Fruit fly (Drosophila melanogaster) whole organism, adult: ENCODE data around the gene CG14402.

Source experiments
- CG11617 ChIP-seq: fragments of 200-800 bp; sonication (Bioruptor generic); optimal IDR thresholded peaks from 2 replicates; lab custom pipeline; 2017; ENCODE audit warnings: mild to moderate bottlenecking, missing biosample characterization, missing genetic modification reagents, missing genetic modification characterization
- CG12768 ChIP-seq: fragments of 200-800 bp; sonication (Bioruptor generic); optimal IDR thresholded peaks from 2 replicates; lab custom pipeline; 2017; ENCODE audit warnings: missing biosample characterization, missing genetic modification characterization, mild to moderate bottlenecking, moderate library complexity, missing genetic modification reagents
- CG14711 ChIP-seq: fragments of 200-800 bp; sonication (Bioruptor generic); optimal IDR thresholded peaks from 2 replicates; lab custom pipeline; 2018; ENCODE audit warnings: missing biosample characterization, mild to moderate bottlenecking, missing genetic modification characterization, moderate library complexity
- CG1620 ChIP-seq: fragments of 200-800 bp; sonication (Bioruptor generic); optimal IDR thresholded peaks from 2 replicates; lab custom pipeline; 2016; ENCODE audit warnings: missing biosample characterization, missing genetic modification characterization
- CG33017 ChIP-seq: fragments of 200-800 bp; sonication (Bioruptor generic); optimal IDR thresholded peaks from 2 replicates; lab custom pipeline; 2018; ENCODE audit warnings: missing biosample characterization, mild to moderate bottlenecking, missing genetic modification characterization, moderate library complexity
- CG5204 ChIP-seq: fragments of 200-800 bp; sonication (Bioruptor generic); optimal IDR thresholded peaks from 2 replicates; lab custom pipeline; 2016; ENCODE audit warnings: missing biosample characterization, missing genetic modification characterization
- CG7045 ChIP-seq: fragments of 200-800 bp; sonication (Bioruptor generic); optimal IDR thresholded peaks from 2 replicates; lab custom pipeline; 2017; ENCODE audit warnings: missing biosample characterization, mild to moderate bottlenecking, missing genetic modification characterization
- CG7101 ChIP-seq: fragments of 200-800 bp; sonication (Bioruptor generic); optimal IDR thresholded peaks from 2 replicates; lab custom pipeline; 2018; ENCODE audit warnings: missing biosample characterization, mild to moderate bottlenecking, missing genetic modification characterization, moderate library complexity
- Clk ChIP-seq: fragments of 200-800 bp; sonication (Bioruptor generic); optimal IDR thresholded peaks from 2 replicates; lab custom pipeline; 2017; ENCODE audit warnings: missing biosample characterization, missing genetic modification characterization
- Crg-1 ChIP-seq: fragments of 200-800 bp; sonication (Bioruptor generic); optimal IDR thresholded peaks from 2 replicates; lab custom pipeline; 2016; ENCODE audit warnings: missing biosample characterization, missing genetic modification characterization
- Hr96 ChIP-seq: fragments of 200-800 bp; sonication (Bioruptor generic); optimal IDR thresholded peaks from 2 replicates; lab custom pipeline; 2016; ENCODE audit warnings: missing biosample characterization, missing genetic modification characterization
- Mnt ChIP-seq: fragments of 200-800 bp; sonication (Bioruptor generic); optimal IDR thresholded peaks from 2 replicates; lab custom pipeline; 2016; ENCODE audit warnings: missing biosample characterization, mild to moderate bottlenecking, missing genetic modification characterization
- bab1 ChIP-seq: fragments of 200-800 bp; sonication (Bioruptor generic); optimal IDR thresholded peaks from 3 replicates; lab custom pipeline; 2019; ENCODE audit warnings: missing biosample characterization, mild to moderate bottlenecking, missing genetic modification characterization, moderate library complexity
- cic ChIP-seq: fragments of 200-800 bp; sonication (Bioruptor generic); optimal IDR thresholded peaks from 2 replicates; lab custom pipeline; 2017; ENCODE audit warnings: missing biosample characterization, mild to moderate bottlenecking, missing genetic modification characterization, moderate library complexity
- cnc ChIP-seq, 2 experiments: fragments of >200 bp; optimal IDR thresholded peaks; 2 replicates each; lab custom pipeline; 2017
- kay ChIP-seq: fragments of 200-800 bp; sonication (Bioruptor generic); peaks from one replicate; lab custom pipeline; 2016; ENCODE audit warnings: missing biosample characterization, missing genetic modification characterization, borderline replicate concordance
- ovo ChIP-seq: fragments of 200-800 bp; sonication (Bioruptor generic); optimal IDR thresholded peaks from 2 replicates; lab custom pipeline; 2016; ENCODE audit warnings: missing biosample characterization, missing genetic modification characterization
- pad ChIP-seq: fragments of 200-800 bp; sonication (Bioruptor generic); optimal IDR thresholded peaks from 3 replicates; lab custom pipeline; 2017; ENCODE audit warnings: missing biosample characterization, missing genetic modification characterization, mild to moderate bottlenecking, moderate library complexity, missing genetic modification reagents
- tj ChIP-seq: fragments of 200-800 bp; sonication (Bioruptor generic); optimal IDR thresholded peaks from 3 replicates; lab custom pipeline; 2017; ENCODE audit warnings: missing biosample characterization, mild to moderate bottlenecking, missing genetic modification characterization, moderate library complexity
- toe ChIP-seq: fragments of 200-800 bp; sonication (Bioruptor generic); optimal IDR thresholded peaks from 2 replicates; lab custom pipeline; 2016; ENCODE audit warnings: missing biosample characterization, missing genetic modification characterization

Gene CG14402

DNA sequence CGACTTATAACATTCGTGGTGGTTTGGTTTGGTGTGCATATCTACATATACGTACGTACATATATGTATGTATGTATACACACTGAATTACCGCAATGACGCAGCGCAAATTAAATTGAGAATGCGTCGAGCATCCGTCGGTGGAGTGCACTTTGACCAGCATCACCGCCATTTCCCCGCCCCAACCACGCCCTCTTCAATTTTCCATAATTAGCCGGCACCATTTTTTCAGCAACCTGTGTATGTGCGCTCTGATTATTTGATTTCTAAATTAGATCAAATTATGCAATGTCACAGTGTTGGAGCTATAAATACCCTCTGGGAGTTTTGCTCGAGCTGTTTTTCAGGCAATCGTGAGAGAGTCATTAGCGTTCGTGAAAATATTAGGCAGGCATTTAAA, 29.0 kb downstream of the CG14402 start:
- TF ChIP-seq Hr96 (GFP tag; lab: Kevin White, UChicago), result no peak
- peak in 1 of 2 experiments; percentile 84 for TF ChIP-seq cnc (optimal IDR thresholded peaks at IDR 0.05; lab: Kevin White, UChicago)

DNA sequence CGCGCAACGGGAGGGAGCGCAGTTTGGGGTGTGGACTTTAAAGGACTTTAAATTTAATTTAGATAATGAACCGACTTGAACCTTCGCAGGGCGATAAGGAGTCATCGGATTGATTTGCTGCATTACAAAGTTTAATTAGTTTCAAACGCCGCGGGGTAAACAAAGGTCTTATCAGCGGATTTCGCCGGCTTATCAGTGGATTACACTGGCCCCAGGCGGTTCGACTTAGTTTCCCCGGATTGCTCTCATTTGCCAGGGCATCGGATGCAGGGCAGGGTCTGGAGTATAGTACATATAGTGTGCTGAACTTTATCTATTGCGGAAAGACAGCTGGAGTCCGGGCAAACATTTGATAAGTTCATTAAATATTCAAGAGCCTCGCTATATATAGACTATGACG, 29.4 kb downstream of the CG14402 start:
- no peak for TF ChIP-seq toe (GFP tag; lab: Kevin White, UChicago)
- TF ChIP-seq kay, result peak; percentile 51

DNA sequence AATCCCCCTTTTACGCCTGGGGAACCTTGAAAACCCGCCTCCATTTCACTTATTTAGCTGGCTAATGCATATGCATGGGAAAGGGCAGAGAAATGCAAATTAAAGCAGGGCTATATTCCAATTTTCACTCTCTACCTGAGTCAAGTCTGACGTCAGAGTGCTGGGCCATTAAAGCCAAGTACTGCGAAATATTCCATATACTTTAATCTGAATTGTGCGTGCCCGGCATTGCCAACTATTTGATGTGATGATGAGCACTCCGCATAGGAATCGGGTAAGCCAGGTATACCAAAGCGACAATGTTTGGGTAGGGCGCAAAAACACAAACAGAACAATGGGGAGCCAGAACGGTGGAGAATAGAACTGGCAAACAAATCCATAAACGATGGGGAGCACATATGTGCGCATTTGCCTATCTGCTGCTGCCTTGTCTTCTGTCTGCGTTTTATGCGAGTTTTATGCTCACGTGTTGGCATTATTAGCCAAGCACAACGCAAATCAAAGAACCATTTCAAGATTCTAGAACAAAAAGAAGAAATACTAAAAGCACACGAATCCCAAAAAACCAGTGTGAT, 30.6 kb downstream of the CG14402 start:
- TF ChIP-seq Hr96 (GFP tag; lab: Kevin White, UChicago) (no peak), kay (peak; percentile 69)

DNA sequence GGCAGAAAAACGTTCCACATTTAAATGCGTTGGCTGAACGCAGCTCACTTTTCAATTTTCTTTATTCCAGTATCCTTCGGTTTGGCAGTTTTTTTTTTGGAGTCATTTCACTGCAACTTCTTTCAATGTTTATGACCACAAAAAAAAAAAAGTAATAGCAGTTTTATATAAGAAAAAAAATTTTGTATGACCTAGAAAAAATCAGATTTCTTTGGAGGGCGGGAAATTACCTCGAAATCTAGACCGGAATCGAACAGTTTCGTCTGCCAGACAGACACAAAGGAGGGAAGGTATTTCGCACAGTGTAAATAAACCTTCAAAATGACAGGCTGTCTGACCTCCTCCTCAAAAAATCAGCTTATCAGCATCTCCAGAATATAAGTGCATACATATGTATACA, 31.4 kb downstream of the CG14402 start:
- TF ChIP-seq kay (peak; percentile 24), CG12768 (GFP tag; lab: Kevin White, UChicago) (no peak)

DNA sequence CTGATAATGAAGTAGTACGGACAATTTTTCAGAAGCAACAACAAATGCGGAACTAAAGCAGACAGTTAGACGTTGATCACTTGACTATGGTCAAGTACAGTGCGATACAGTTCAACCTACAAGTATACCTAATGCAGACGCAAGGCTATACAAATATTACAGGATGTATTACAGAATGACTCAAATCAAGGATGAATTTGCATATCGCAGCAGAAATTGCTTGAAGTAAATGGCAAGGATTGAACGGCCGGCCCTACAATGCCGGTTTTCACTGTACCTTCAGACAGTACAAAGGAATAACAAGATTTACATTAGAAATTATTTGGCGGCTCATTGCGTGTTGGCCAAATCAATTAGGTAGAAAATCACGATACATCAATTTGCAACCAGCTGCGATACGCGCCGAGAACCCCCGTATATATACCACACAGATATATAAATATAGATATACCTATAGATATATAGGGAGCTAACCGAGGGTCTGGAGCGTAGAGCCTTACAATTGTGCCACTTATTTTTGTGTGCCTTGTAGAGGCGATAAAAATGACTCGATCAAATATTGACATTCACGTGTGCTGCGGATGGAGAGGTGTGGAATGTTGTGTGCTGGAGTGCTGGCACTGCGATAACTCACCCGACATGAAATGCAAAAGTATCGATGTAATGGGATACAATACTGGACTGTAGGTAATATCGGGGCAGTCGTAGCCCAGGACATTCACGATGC, 32.4 kb downstream of the CG14402 start:
- TF ChIP-seq CG12768 (GFP tag; lab: Kevin White, UChicago) (peak; percentile 82), CG7101 (peak; percentile 75), ovo (peak; percentile 19), cnc (optimal IDR thresholded peaks at IDR 0.05; lab: Kevin White, UChicago) (no peak), Crg-1 (no peak), Clk (GFP tag; lab: Kevin White, UChicago) (peak; percentile 21), Hr96 (GFP tag; lab: Kevin White, UChicago) (peak; percentile 33), tj (GFP tag; lab: Kevin White, UChicago) (peak; percentile 18), bab1 (GFP tag; lab: Kevin White, UChicago) (no peak), toe (GFP tag; lab: Kevin White, UChicago) (no peak), CG33017 (tag; lab: Kevin White, UChicago) (peak; percentile 74), CG11617 (peak; percentile 37), pad (GFP tag; lab: Kevin White, UChicago) (peak; percentile 51), CG14711 (tag; lab: Kevin White, UChicago) (peak; percentile 75), Mnt (peak; percentile 4), CG1620 (GFP tag; lab: Kevin White, UChicago) (no peak), CG5204 (GFP tag; lab: Kevin White, UChicago) (no peak), CG7045 (peak; percentile 80), cic (GFP tag; lab: Kevin White, UChicago) (peak; percentile 34), kay (no peak)

DNA sequence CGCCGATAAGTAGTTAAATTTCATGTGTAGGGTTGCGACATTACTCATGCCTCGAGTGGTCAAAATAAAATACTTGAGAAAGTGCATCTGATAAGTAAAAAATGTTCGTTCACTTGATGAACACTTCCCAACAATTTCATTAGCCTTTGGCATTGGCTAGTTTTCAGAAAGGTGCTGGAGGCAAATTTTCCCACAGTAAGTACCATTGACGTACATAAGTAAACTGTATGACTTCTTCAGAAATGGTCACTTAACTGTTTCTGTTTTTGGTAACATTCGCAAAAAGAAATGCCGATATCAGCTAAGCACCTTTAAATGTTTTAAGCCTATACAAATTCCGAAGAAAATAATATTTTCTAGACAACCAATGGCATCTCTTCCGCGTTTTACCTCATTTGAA, 34.0 kb downstream of the CG14402 start:
- TF ChIP-seq CG5204 (GFP tag; lab: Kevin White, UChicago), result no peak
- no peak for TF ChIP-seq Clk (GFP tag; lab: Kevin White, UChicago)
- TF ChIP-seq Crg-1, result no peak
- peak; percentile 91 for TF ChIP-seq kay
- TF ChIP-seq toe (GFP tag; lab: Kevin White, UChicago), result no peak
- TF ChIP-seq pad (GFP tag; lab: Kevin White, UChicago), result no peak
- no peak for TF ChIP-seq Hr96 (GFP tag; lab: Kevin White, UChicago)
- TF ChIP-seq CG12768 (GFP tag; lab: Kevin White, UChicago), result no peak

DNA sequence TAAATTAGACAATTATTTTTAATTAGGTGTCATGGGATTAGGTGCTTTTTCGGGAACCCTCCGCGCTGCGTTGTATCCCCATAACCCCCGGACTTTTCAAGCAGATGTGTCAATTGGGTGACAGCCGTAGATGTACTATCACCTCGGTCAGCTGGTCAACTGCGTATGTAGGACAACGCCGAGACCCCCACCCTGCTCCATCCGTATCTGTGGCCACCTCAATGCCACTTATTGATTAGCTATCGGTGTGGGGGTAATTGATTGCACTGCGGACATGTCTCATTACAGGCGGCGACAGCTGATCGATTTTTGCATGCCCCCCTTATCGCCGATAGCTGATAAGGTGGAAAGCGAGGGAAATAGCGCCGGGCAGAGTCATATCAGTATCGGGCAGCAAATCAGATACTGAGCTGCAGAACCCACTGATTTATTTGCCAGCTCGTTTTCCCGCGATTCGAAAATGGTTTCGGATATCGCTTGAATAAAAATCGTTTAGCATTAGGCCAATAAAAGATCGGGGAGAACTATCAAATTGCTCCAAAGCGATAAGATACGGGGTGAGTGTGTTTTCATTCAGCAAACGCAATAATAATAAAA, 34.6 kb downstream of the CG14402 start:
- peak; percentile 14 for TF ChIP-seq CG33017 (tag; lab: Kevin White, UChicago)
- peak; percentile 2 for TF ChIP-seq Mnt
- TF ChIP-seq tj (GFP tag; lab: Kevin White, UChicago), result no peak
- peak; percentile 21 for TF ChIP-seq pad (GFP tag; lab: Kevin White, UChicago)
- peak; percentile 31 for TF ChIP-seq CG12768 (GFP tag; lab: Kevin White, UChicago)
- TF ChIP-seq cic (GFP tag; lab: Kevin White, UChicago), result peak; percentile 72
- peak; percentile 45 for TF ChIP-seq ovo
- TF ChIP-seq bab1 (GFP tag; lab: Kevin White, UChicago), result no peak
